Fruit fly (Drosophila melanogaster) whole organism, embryonic: ENCODE data around the gene CG17593.

Experiments
- Antp ChIP-seq: fragments of 200-800 bp; sonication (Bioruptor generic); optimal IDR thresholded peaks from 3 replicates; lab custom pipeline; 2016; ENCODE audit warnings: missing biosample characterization, missing genetic modification characterization
- Awh ChIP-seq: fragments of 200-800 bp; sonication (Bioruptor generic); IDR thresholded peaks from 2 replicates; pipeline ENCODE4, ENCODE4 v1.3.6; 2022; ENCODE audit warnings: missing biosample characterization, missing genetic modification characterization
- CG10462 ChIP-seq: fragments of 200-800 bp; sonication (Bioruptor generic); optimal IDR thresholded peaks from 2 replicates; lab custom pipeline; 2016; ENCODE audit warnings: missing biosample characterization, missing genetic modification characterization
- CG11695 ChIP-seq: fragments of 200-800 bp; sonication (Bioruptor generic); IDR thresholded peaks from 3 replicates; pipeline ENCODE4 v1.3.6; 2022; ENCODE audit warnings: missing biosample characterization, missing genetic modification characterization
- CG12299 ChIP-seq: fragments of 200-800 bp; sonication (Bioruptor generic); optimal IDR thresholded peaks from 2 replicates; lab custom pipeline; 2018; ENCODE audit warnings: missing biosample characterization, mild to moderate bottlenecking, missing genetic modification characterization
- CG1233 ChIP-seq: fragments of 200-800 bp; sonication (Bioruptor generic); optimal IDR thresholded peaks from 4 replicates; lab custom pipeline; 2018; ENCODE audit warnings: missing biosample characterization, mild to moderate bottlenecking, missing genetic modification characterization
- CG14014 ChIP-seq: fragments of 200-800 bp; sonication (Bioruptor generic); IDR thresholded peaks from 2 replicates; pipeline ENCODE4 v1.3.6; 2022; ENCODE audit warnings: missing biosample characterization, missing genetic modification characterization
- CG1603 ChIP-seq: fragments of 200-800 bp; sonication (Bioruptor generic); optimal IDR thresholded peaks from 2 replicates; lab custom pipeline; 2019; ENCODE audit warnings: missing biosample characterization, mild to moderate bottlenecking, missing genetic modification characterization, moderate library complexity
- CG17361 ChIP-seq: fragments of 200-800 bp; sonication (Bioruptor generic); IDR thresholded peaks from 3 replicates; pipeline ENCODE4 v1.3.6; 2022; ENCODE audit warnings: missing biosample characterization, missing genetic modification characterization
- CG17568 ChIP-seq: fragments of 200-800 bp; sonication (Bioruptor generic); optimal IDR thresholded peaks from 2 replicates; lab custom pipeline; 2018; ENCODE audit warnings: missing biosample characterization, mild to moderate bottlenecking, missing genetic modification characterization, moderate library complexity
- CG2120 ChIP-seq: fragments of 200-800 bp; sonication (Bioruptor generic); optimal IDR thresholded peaks from 3 replicates; lab custom pipeline; 2016; ENCODE audit warnings: missing biosample characterization, missing genetic modification characterization
- CG2712 ChIP-seq: fragments of 200-800 bp; optimal IDR thresholded peaks from 3 replicates; lab custom pipeline; 2019; ENCODE audit warnings: missing biosample characterization, mild to moderate bottlenecking, missing genetic modification characterization, moderate library complexity
- CG31365 ChIP-seq: fragments of 200-800 bp; sonication (Bioruptor generic); optimal IDR thresholded peaks from 2 replicates; lab custom pipeline; 2018; ENCODE audit warnings: missing biosample characterization, mild to moderate bottlenecking, missing genetic modification characterization
- CG32767 ChIP-seq: fragments of 200-800 bp; sonication (Bioruptor generic); IDR thresholded peaks from 2 replicates; pipeline ENCODE4 v1.3.6; 2022; ENCODE audit warnings: missing biosample characterization, missing genetic modification characterization
- CG6272 ChIP-seq: fragments of 200-800 bp; sonication (Bioruptor generic); IDR thresholded peaks from 2 replicates; pipeline ENCODE4 v1.3.6; 2022; ENCODE audit warnings: missing biosample characterization, missing genetic modification characterization
- CG8924 ChIP-seq: fragments of 200-800 bp; optimal IDR thresholded peaks from 3 replicates; lab custom pipeline; 2019; ENCODE audit warnings: missing biosample characterization, mild to moderate bottlenecking, missing genetic modification characterization, moderate library complexity
- CG9727 ChIP-seq: fragments of 200-800 bp; sonication (Bioruptor generic); optimal IDR thresholded peaks from 3 replicates; lab custom pipeline; 2017; ENCODE audit warnings: missing biosample characterization, mild to moderate bottlenecking, missing genetic modification characterization
- Fer2 ChIP-seq: fragments of 200-800 bp; sonication (Bioruptor generic); optimal IDR thresholded peaks from 2 replicates; lab custom pipeline; 2018; ENCODE audit warnings: missing biosample characterization, mild to moderate bottlenecking, missing genetic modification characterization, moderate library complexity
- Fer3 ChIP-seq: fragments of 200-800 bp; sonication (Bioruptor generic); optimal IDR thresholded peaks from 2 replicates; lab custom pipeline; 2018; ENCODE audit warnings: missing biosample characterization, mild to moderate bottlenecking, missing genetic modification characterization, moderate library complexity
- Lpt ChIP-seq: fragments of >200 bp; optimal IDR thresholded peaks from 2 replicates; lab custom pipeline; 2018; ENCODE audit warnings: missing biosample characterization, missing genetic modification characterization
- Neu2 ChIP-seq: fragments of 200-800 bp; sonication (Bioruptor generic); optimal IDR thresholded peaks from 3 replicates; lab custom pipeline; 2016; ENCODE audit warnings: missing biosample characterization, missing genetic modification characterization, borderline replicate concordance
- Nf-YB ChIP-seq: fragments of 200-800 bp; sonication (Bioruptor generic); optimal IDR thresholded peaks from 3 replicates; lab custom pipeline; 2019; ENCODE audit warnings: missing biosample characterization, mild to moderate bottlenecking, missing genetic modification characterization, moderate library complexity
- Sox102F ChIP-seq: fragments of 200-800 bp; sonication (Bioruptor generic); optimal IDR thresholded peaks from 2 replicates; lab custom pipeline; 2018; ENCODE audit warnings: missing biosample characterization, mild to moderate bottlenecking, missing genetic modification characterization, moderate library complexity
- Spps ChIP-seq: fragments of 200-800 bp; sonication (Bioruptor generic); optimal IDR thresholded peaks from 2 replicates; lab custom pipeline; 2018; ENCODE audit warnings: missing biosample characterization, mild to moderate bottlenecking, missing genetic modification characterization
- TFAM ChIP-seq: fragments of 200-800 bp; sonication (Bioruptor generic); optimal IDR thresholded peaks from 2 replicates; lab custom pipeline; 2017; ENCODE audit warnings: missing biosample characterization, missing genetic modification characterization, inconsistent platforms
- ab ChIP-seq: fragments of 200-800 bp; sonication (Bioruptor generic); optimal IDR thresholded peaks from 2 replicates; lab custom pipeline; 2016; ENCODE audit warnings: missing biosample characterization, missing genetic modification characterization
- aop ChIP-seq: fragments of 200-800 bp; sonication (Bioruptor generic); IDR thresholded peaks from 2 replicates; pipeline ENCODE4 v1.3.6; 2022; ENCODE audit warnings: missing biosample characterization, missing genetic modification characterization
- ap ChIP-seq: fragments of 200-800 bp; sonication (Bioruptor generic); IDR thresholded peaks from 2 replicates; pipeline ENCODE4 v1.3.6; 2022; ENCODE audit warnings: missing biosample characterization, missing genetic modification characterization
- br ChIP-seq: fragments of >200 bp; optimal IDR thresholded peaks from 2 replicates; lab custom pipeline; 2017
- bsh ChIP-seq, 2 experiments: fragments of 200-800 bp; sonication (Bioruptor generic); optimal IDR thresholded peaks; 2 replicates each; lab custom pipeline; 2017 to 2018; ENCODE audit warnings: mild to moderate bottlenecking in 2 of 2, missing biosample characterization in 2 of 2, missing genetic modification characterization in 2 of 2, moderate library complexity in 1 of 2
- dati ChIP-seq: fragments of 200-800 bp; sonication (Bioruptor generic); IDR thresholded peaks from 2 replicates; pipeline ENCODE4 v1.3.6; 2022; ENCODE audit warnings: missing biosample characterization, missing genetic modification characterization
- dmrt11E ChIP-seq: fragments of 200-800 bp; sonication (Bioruptor generic); optimal IDR thresholded peaks from 3 replicates; lab custom pipeline; 2018; ENCODE audit warnings: missing biosample characterization, mild to moderate bottlenecking, missing genetic modification characterization, moderate library complexity
- gem ChIP-seq: fragments of 200-800 bp; sonication (Bioruptor generic); optimal IDR thresholded peaks from 2 replicates; lab custom pipeline; 2019; ENCODE audit warnings: missing biosample characterization, mild to moderate bottlenecking, missing genetic modification characterization, moderate library complexity
- grau ChIP-seq: fragments of 200-800 bp; optimal IDR thresholded peaks from 3 replicates; lab custom pipeline; 2019; ENCODE audit warnings: missing biosample characterization, mild to moderate bottlenecking, missing genetic modification characterization, moderate library complexity
- hb ChIP-seq: fragments of 200-800 bp; sonication (Bioruptor generic); IDR thresholded peaks from 3 replicates; pipeline ENCODE4 v1.3.6; 2022; ENCODE audit warnings: missing biosample characterization, missing genetic modification characterization; ENCODE audit not compliant: partially characterized antibody
- hkb ChIP-seq, 2 experiments: fragments of 200-800 bp in 1 of 2; fragments of >200 bp in 1 of 2; sonication (Bioruptor generic) in 1 of 2; IDR thresholded peaks in 1 of 2; optimal IDR thresholded peaks in 1 of 2; 2 replicates each; pipeline versions ENCODE4 v1.3.6 to Lab custom; 2017 to 2022; ENCODE audit warnings: missing biosample characterization in 1 of 2, missing genetic modification characterization in 1 of 2
- inv ChIP-seq: fragments of 200-800 bp; sonication (Bioruptor generic); IDR thresholded peaks from 2 replicates; pipeline ENCODE4 v1.3.6; 2022; ENCODE audit warnings: missing biosample characterization, missing genetic modification characterization; ENCODE audit not compliant: partially characterized antibody
- nerfin-1 ChIP-seq: fragments of 200-800 bp; sonication (Bioruptor generic); optimal IDR thresholded peaks from 3 replicates; lab custom pipeline; 2019; ENCODE audit warnings: missing biosample characterization, mild to moderate bottlenecking, missing genetic modification characterization, moderate library complexity
- psq ChIP-seq: fragments of 200-800 bp; sonication (Bioruptor generic); optimal IDR thresholded peaks from 2 replicates; lab custom pipeline; 2017; ENCODE audit warnings: missing biosample characterization, missing genetic modification characterization
- sens-2 ChIP-seq: fragments of 200-800 bp; sonication (Bioruptor generic); IDR thresholded peaks from 2 replicates; pipeline ENCODE4 v1.3.6; 2022; ENCODE audit warnings: missing biosample characterization, missing genetic modification characterization
- seq ChIP-seq: fragments of 200-800 bp; sonication (Bioruptor generic); IDR thresholded peaks from 2 replicates; pipeline ENCODE4 v1.3.6; 2022; ENCODE audit warnings: missing biosample characterization, missing genetic modification characterization
- shn ChIP-seq: fragments of 200-800 bp; sonication (Bioruptor generic); optimal IDR thresholded peaks from 3 replicates; lab custom pipeline; 2016; ENCODE audit warnings: missing biosample characterization, missing genetic modification characterization
- sob ChIP-seq: fragments of 200-800 bp; sonication (Bioruptor generic); IDR thresholded peaks from 2 replicates; pipeline ENCODE4 v1.3.6; 2022; ENCODE audit warnings: missing biosample characterization, missing genetic modification characterization
- stwl ChIP-seq: fragments of 200-800 bp; sonication (Bioruptor generic); optimal IDR thresholded peaks from 3 replicates; lab custom pipeline; 2018; ENCODE audit warnings: missing biosample characterization, mild to moderate bottlenecking, missing genetic modification characterization, moderate library complexity
- tap ChIP-seq: fragments of 200-800 bp; optimal IDR thresholded peaks from 3 replicates; lab custom pipeline; 2019; ENCODE audit warnings: missing biosample characterization, mild to moderate bottlenecking, missing genetic modification characterization, moderate library complexity
- trem ChIP-seq: fragments of 200-800 bp; optimal IDR thresholded peaks from 3 replicates; lab custom pipeline; 2019; ENCODE audit warnings: missing biosample characterization, mild to moderate bottlenecking, missing genetic modification characterization, moderate library complexity
- twi ChIP-seq: fragments of 200-800 bp; optimal IDR thresholded peaks from 2 replicates; lab custom pipeline; 2019; ENCODE audit warnings: missing biosample characterization, mild to moderate bottlenecking, missing genetic modification characterization, moderate library complexity
- vvl ChIP-seq: fragments of 200-800 bp; sonication (Bioruptor generic); IDR thresholded peaks from 2 replicates; pipeline ENCODE4 v1.3.6; 2022; ENCODE audit warnings: missing biosample characterization, missing genetic modification characterization
- wek ChIP-seq: fragments of 200-800 bp; sonication (Bioruptor generic); optimal IDR thresholded peaks from 3 replicates; lab custom pipeline; 2018; ENCODE audit warnings: missing biosample characterization, mild to moderate bottlenecking, missing genetic modification characterization, moderate library complexity

CG17593 gene

dm6 chr2L:3555408-3556058, 40.9 kb downstream of the CG17593 start:
- TF ChIP-seq Awh (GFP tag; lab: Robert Waterston, UW) (peak; percentile 43; the same call in 1 of the 2 replicates), trem (no peak), dmrt11E (tag; lab: Kevin White, UChicago) (peak; percentile 65), CG9727 (GFP tag; lab: Kevin White, UChicago) (peak; percentile 14), hb (GFP tag; lab: Robert Waterston, UW) (no peak), TFAM (no peak), CG31365 (tag; lab: Kevin White, UChicago) (no peak), hkb (optimal IDR thresholded peaks at IDR 0.05; lab: Kevin White, UChicago) (no peak), hkb (GFP tag; IDR thresholded peaks at IDR 0.05; lab: Robert Waterston, UW) (no peak), Neu2 (GFP tag; lab: Kevin White, UChicago) (no peak), Fer2 (tag; lab: Kevin White, UChicago) (no peak), twi (tag; lab: Kevin White, UChicago) (peak; percentile 3), CG12299 (tag; lab: Kevin White, UChicago) (no peak), dati (GFP tag; lab: Robert Waterston, UW) (no peak), CG8924 (no peak), Lpt (GFP tag; lab: Kevin White, UChicago) (no peak), bsh (GFP tag; optimal IDR thresholded peaks at IDR 0.05; lab: Kevin White, UChicago) (peak in 1 of 2 experiments; percentile 43), shn (GFP tag; lab: Kevin White, UChicago) (no peak), CG17568 (GFP tag; lab: Kevin White, UChicago) (no peak), seq (GFP tag; lab: Robert Waterston, UW) (no peak), stwl (no peak), CG2120 (GFP tag; lab: Kevin White, UChicago) (no peak), aop (GFP tag; lab: Robert Waterston, UW) (no peak), Fer3 (tag; lab: Kevin White, UChicago) (no peak), Antp (no peak), CG14014 (no peak), CG11695 (GFP tag; lab: Robert Waterston, UW) (0 out of 3 replicates have a peak, but pooled peaks have one; percentile 25), Spps (tag; lab: Kevin White, UChicago) (peak; percentile 32), sens-2 (GFP tag; lab: Robert Waterston, UW) (0 out of 2 replicates have a peak, but pooled peaks have one; percentile 13), ap (GFP tag; lab: Robert Waterston, UW) (no peak), CG2712 (tag; lab: Kevin White, UChicago) (peak; percentile 59), nerfin-1 (tag; lab: Kevin White, UChicago) (peak; percentile 16), tap (tag; lab: Kevin White, UChicago) (no peak), CG1603 (tag; lab: Kevin White, UChicago) (peak; percentile 10), CG32767 (GFP tag; lab: Robert Waterston, UW) (0 out of 2 replicates have a peak, but pooled peaks have one; percentile 17), vvl (0 out of 2 replicates have a peak, but pooled peaks have one; percentile 16), br (lab: Kevin White, UChicago) (no peak), inv (GFP tag; lab: Robert Waterston, UW) (no peak; the same call in 1 of the 2 replicates), sob (GFP tag; lab: Robert Waterston, UW) (peak; percentile 58; the same call in 1 of the 2 replicates), CG17361 (GFP tag; lab: Robert Waterston, UW) (peak; percentile 19; the same call in 1 of the 3 replicates), CG6272 (GFP tag; lab: Robert Waterston, UW) (peak; percentile 44; the same call in 1 of the 2 replicates), CG1233 (GFP tag; lab: Kevin White, UChicago) (peak; percentile 27), gem (tag; lab: Kevin White, UChicago) (peak; percentile 50), grau (no peak), psq (GFP tag; lab: Kevin White, UChicago) (no peak), wek (GFP tag; lab: Kevin White, UChicago) (no peak), Nf-YB (peak; percentile 46), Sox102F (GFP tag; lab: Kevin White, UChicago) (peak; percentile 23), ab (GFP tag; lab: Kevin White, UChicago) (no peak), CG10462 (GFP tag; lab: Kevin White, UChicago) (no peak)
